Fruit fly (Drosophila melanogaster) whole organism, embryonic: ENCODE results near the gene TyrRII.

ENCODE experiments used
- ATbp ChIP-seq: fragments of 200-800 bp; sonication (Bioruptor generic); optimal IDR thresholded peaks from 2 replicates; lab custom pipeline; 2017; ENCODE audit warnings: missing biosample characterization, mild to moderate bottlenecking, missing genetic modification characterization, missing genetic modification reagents
- Blimp-1 ChIP-seq: fragments of 200-800 bp; sonication (Bioruptor generic); optimal IDR thresholded peaks from 3 replicates; lab custom pipeline; 2018; ENCODE audit warnings: missing biosample characterization, missing genetic modification characterization, mild to moderate bottlenecking, moderate library complexity, missing genetic modification reagents
- CG10366 ChIP-seq: fragments of 200-800 bp; sonication (Bioruptor generic); IDR thresholded peaks from 2 replicates; pipeline ENCODE4 v1.3.6; 2022; ENCODE audit warnings: missing biosample characterization, missing genetic modification characterization
- CG10431 ChIP-seq: fragments of 200-800 bp; sonication (Bioruptor generic); optimal IDR thresholded peaks from 3 replicates; lab custom pipeline; 2018; ENCODE audit warnings: missing biosample characterization, mild to moderate bottlenecking, missing genetic modification characterization
- CG10543 ChIP-seq: fragments of 200-800 bp; sonication (Bioruptor generic); optimal IDR thresholded peaks from 3 replicates; lab custom pipeline; 2017; ENCODE audit warnings: missing biosample characterization, mild to moderate bottlenecking, missing genetic modification characterization, moderate library complexity
- CG10565 ChIP-seq: fragments of 200-800 bp; sonication (Bioruptor generic); optimal IDR thresholded peaks from 3 replicates; lab custom pipeline; 2016; ENCODE audit warnings: missing biosample characterization, mild to moderate bottlenecking, missing genetic modification characterization
- CG11398 ChIP-seq: fragments of 200-800 bp; sonication (Bioruptor generic); optimal IDR thresholded peaks from 2 replicates; lab custom pipeline; 2016; ENCODE audit warnings: missing biosample characterization, missing genetic modification characterization
- CG13123 ChIP-seq: fragments of 200-800 bp; sonication (Bioruptor generic); optimal IDR thresholded peaks from 2 replicates; lab custom pipeline; 2016; ENCODE audit warnings: missing biosample characterization, missing genetic modification characterization
- CG14014 ChIP-seq: fragments of 200-800 bp; sonication (Bioruptor generic); IDR thresholded peaks from 2 replicates; pipeline ENCODE4 v1.3.6; 2022; ENCODE audit warnings: missing biosample characterization, missing genetic modification characterization
- CG14965 ChIP-seq: fragments of 200-800 bp; sonication (Bioruptor generic); optimal IDR thresholded peaks from 2 replicates; lab custom pipeline; 2016; ENCODE audit warnings: missing biosample characterization, missing genetic modification characterization, borderline replicate concordance
- CG1602 ChIP-seq: fragments of 200-800 bp; sonication (Bioruptor generic); optimal IDR thresholded peaks from 3 replicates; lab custom pipeline; 2016; ENCODE audit warnings: missing biosample characterization, missing genetic modification characterization
- CG18599 ChIP-seq: fragments of 200-800 bp; sonication (Bioruptor generic); optimal IDR thresholded peaks from 3 replicates; lab custom pipeline; 2017; ENCODE audit warnings: missing biosample characterization, missing genetic modification characterization, mild to moderate bottlenecking, moderate library complexity, missing genetic modification reagents
- CG18619 ChIP-seq: fragments of 200-800 bp; sonication (Bioruptor generic); optimal IDR thresholded peaks from 3 replicates; lab custom pipeline; 2017; ENCODE audit warnings: missing biosample characterization, mild to moderate bottlenecking, missing genetic modification characterization
- CG3065 ChIP-seq: fragments of 200-800 bp; sonication (Bioruptor generic); optimal IDR thresholded peaks from 2 replicates; lab custom pipeline; 2016; ENCODE audit warnings: missing biosample characterization, missing genetic modification characterization
- CG31224 ChIP-seq: fragments of 200-800 bp; sonication (Bioruptor generic); IDR thresholded peaks from 2 replicates; pipeline ENCODE4 v1.3.6; 2022; ENCODE audit warnings: missing biosample characterization, missing genetic modification characterization
- CG3407 ChIP-seq: fragments of 200-800 bp; sonication (Bioruptor generic); optimal IDR thresholded peaks from 2 replicates; lab custom pipeline; 2018; ENCODE audit warnings: missing biosample characterization, mild to moderate bottlenecking, missing genetic modification characterization
- CG4404 ChIP-seq: fragments of 200-800 bp; sonication (Bioruptor generic); IDR thresholded peaks from 2 replicates; pipeline ENCODE4 v1.3.6; 2022; ENCODE audit warnings: missing biosample characterization, missing genetic modification characterization
- CG4707 ChIP-seq: fragments of 200-800 bp; sonication (Bioruptor generic); optimal IDR thresholded peaks from 2 replicates; lab custom pipeline; 2018; ENCODE audit warnings: missing biosample characterization, mild to moderate bottlenecking, missing genetic modification characterization, moderate library complexity
- CG5245 ChIP-seq: fragments of 200-800 bp; sonication (Bioruptor generic); optimal IDR thresholded peaks from 3 replicates; lab custom pipeline; 2016; ENCODE audit warnings: missing biosample characterization, missing genetic modification characterization
- CG7745 ChIP-seq: fragments of 200-800 bp; sonication (Bioruptor generic); optimal IDR thresholded peaks from 2 replicates; lab custom pipeline; 2018; ENCODE audit warnings: missing biosample characterization, mild to moderate bottlenecking, missing genetic modification characterization, moderate library complexity
- CG8388 ChIP-seq: fragments of 200-800 bp; sonication (Bioruptor generic); optimal IDR thresholded peaks from 2 replicates; lab custom pipeline; 2019; ENCODE audit warnings: missing biosample characterization, mild to moderate bottlenecking, missing genetic modification characterization, moderate library complexity
- CG8765 ChIP-seq: fragments of 200-800 bp; sonication (Bioruptor generic); IDR thresholded peaks from 2 replicates; pipeline ENCODE4 v1.3.6; 2022; ENCODE audit warnings: missing biosample characterization, missing genetic modification characterization
- Deaf1 ChIP-seq: fragments of 200-800 bp; optimal IDR thresholded peaks from 3 replicates; lab custom pipeline; 2019; ENCODE audit warnings: missing biosample characterization, mild to moderate bottlenecking, missing genetic modification characterization, moderate library complexity
- Dek ChIP-seq: fragments of 200-800 bp; sonication (Bioruptor generic); optimal IDR thresholded peaks from 3 replicates; lab custom pipeline; 2019; ENCODE audit warnings: missing biosample characterization, mild to moderate bottlenecking, missing genetic modification characterization, moderate library complexity
- ERR ChIP-seq: fragments of 200-800 bp; sonication (Bioruptor generic); optimal IDR thresholded peaks from 2 replicates; lab custom pipeline; 2016; ENCODE audit warnings: missing biosample characterization, missing genetic modification characterization
- Eip74EF ChIP-seq, 2 experiments: fragments of 200-800 bp in 1 of 2; fragments of >200 bp in 1 of 2; sonication (Bioruptor generic) in 1 of 2; optimal IDR thresholded peaks; 2 replicates each; lab custom pipeline; 2017 to 2019; ENCODE audit warnings: missing biosample characterization in 2 of 2, missing genetic modification characterization in 2 of 2, mild to moderate bottlenecking in 1 of 2, moderate library complexity in 1 of 2
- Ets97D ChIP-seq: fragments of 200-800 bp; sonication (Bioruptor generic); optimal IDR thresholded peaks from 3 replicates; lab custom pipeline; 2016; ENCODE audit warnings: missing biosample characterization, missing genetic modification characterization
- H2.0 ChIP-seq: fragments of 200-800 bp; sonication (Bioruptor generic); IDR thresholded peaks from 2 replicates; pipeline ENCODE4 v1.3.6; 2022; ENCODE audit warnings: missing biosample characterization, missing genetic modification characterization
- HLH4C ChIP-seq: fragments of 200-800 bp; sonication (Bioruptor generic); IDR thresholded peaks from 3 replicates; pipeline ENCODE4 v1.3.6; 2022; ENCODE audit warnings: missing biosample characterization, missing genetic modification characterization; ENCODE audit not compliant: partially characterized antibody
- Lpt ChIP-seq: fragments of >200 bp; optimal IDR thresholded peaks from 2 replicates; lab custom pipeline; 2018; ENCODE audit warnings: missing biosample characterization, missing genetic modification characterization
- Nf-YB ChIP-seq: fragments of 200-800 bp; sonication (Bioruptor generic); optimal IDR thresholded peaks from 3 replicates; lab custom pipeline; 2019; ENCODE audit warnings: missing biosample characterization, mild to moderate bottlenecking, missing genetic modification characterization, moderate library complexity
- Pdp1 ChIP-seq, 2 experiments: fragments of 200-800 bp; sonication (Bioruptor generic); optimal IDR thresholded peaks; 3 replicates each; lab custom pipeline; 2016; ENCODE audit warnings: missing biosample characterization in 2 of 2, missing genetic modification characterization in 2 of 2, mild to moderate bottlenecking in 1 of 2, moderate library complexity in 1 of 2
- Poxn ChIP-seq: fragments of 200-800 bp; sonication (Bioruptor generic); IDR thresholded peaks from 2 replicates; pipeline ENCODE4 v1.3.6; 2022; ENCODE audit warnings: missing biosample characterization, missing genetic modification characterization
- Stat92E ChIP-seq, 3 experiments: fragments of >200 bp in 2 of 3; fragments of 200-800 bp in 1 of 3; sonication (Bioruptor generic) in 1 of 3; optimal IDR thresholded peaks; 2 replicates each; lab custom pipeline; 2017 to 2019; ENCODE audit warnings: missing biosample characterization in 3 of 3, missing genetic modification characterization in 3 of 3, mild to moderate bottlenecking in 1 of 3, moderate library complexity in 1 of 3
- Tbp ChIP-seq: fragments of >200 bp; optimal IDR thresholded peaks from 2 replicates; lab custom pipeline; 2018; ENCODE audit warnings: missing biosample characterization, missing genetic modification characterization
- cad ChIP-seq: fragments of >200 bp; optimal IDR thresholded peaks from 2 replicates; lab custom pipeline; 2017; ENCODE audit warnings: missing biosample characterization, missing genetic modification characterization
- cato ChIP-seq: fragments of 200-800 bp; sonication (Bioruptor generic); optimal IDR thresholded peaks from 2 replicates; lab custom pipeline; 2016; ENCODE audit warnings: missing biosample characterization, missing genetic modification characterization, borderline replicate concordance
- chinmo ChIP-seq: fragments of 200-800 bp; sonication (Bioruptor generic); IDR thresholded peaks from 4 replicates; pipeline ENCODE4 v1.3.6; 2022; ENCODE audit warnings: missing biosample characterization, missing genetic modification characterization; ENCODE audit not compliant: partially characterized antibody
- en ChIP-seq: fragments of 200-800 bp; sonication (Bioruptor generic); optimal IDR thresholded peaks from 2 replicates; lab custom pipeline; 2016; ENCODE audit warnings: missing biosample characterization, missing genetic modification characterization
- ewg ChIP-seq: fragments of 200-800 bp; sonication (Bioruptor generic); optimal IDR thresholded peaks from 3 replicates; lab custom pipeline; 2017; ENCODE audit warnings: mild to moderate bottlenecking, missing biosample characterization, missing genetic modification reagents, missing genetic modification characterization
- eyg ChIP-seq: fragments of 200-800 bp; sonication (Bioruptor generic); optimal IDR thresholded peaks from 3 replicates; lab custom pipeline; 2016; ENCODE audit warnings: missing biosample characterization, missing genetic modification characterization
- hb ChIP-seq: fragments of 200-800 bp; sonication (Bioruptor generic); IDR thresholded peaks from 3 replicates; pipeline ENCODE4 v1.3.6; 2022; ENCODE audit warnings: missing biosample characterization, missing genetic modification characterization; ENCODE audit not compliant: partially characterized antibody
- lov ChIP-seq, 2 experiments: fragments of 200-800 bp in 1 of 2; fragments of >200 bp in 1 of 2; sonication (Bioruptor generic) in 1 of 2; IDR thresholded peaks in 1 of 2; optimal IDR thresholded peaks in 1 of 2; 2 replicates in 1 of 2; 3 replicates in 1 of 2; pipeline versions ENCODE4 v1.3.6 to Lab custom; 2017 to 2022; ENCODE audit warnings: missing biosample characterization in 1 of 2, missing genetic modification characterization in 1 of 2
- nerfin-1 ChIP-seq: fragments of 200-800 bp; sonication (Bioruptor generic); optimal IDR thresholded peaks from 3 replicates; lab custom pipeline; 2019; ENCODE audit warnings: missing biosample characterization, mild to moderate bottlenecking, missing genetic modification characterization, moderate library complexity
- nom ChIP-seq: fragments of 200-800 bp; sonication (Bioruptor generic); optimal IDR thresholded peaks from 2 replicates; lab custom pipeline; 2017; ENCODE audit warnings: missing biosample characterization, missing genetic modification characterization, mild to moderate bottlenecking, moderate library complexity, missing genetic modification reagents
- scrt ChIP-seq: fragments of 200-800 bp; sonication (Bioruptor generic); optimal IDR thresholded peaks from 2 replicates; lab custom pipeline; 2018; ENCODE audit warnings: missing biosample characterization, mild to moderate bottlenecking, missing genetic modification characterization, moderate library complexity
- sens-2 ChIP-seq: fragments of 200-800 bp; sonication (Bioruptor generic); IDR thresholded peaks from 2 replicates; pipeline ENCODE4 v1.3.6; 2022; ENCODE audit warnings: missing biosample characterization, missing genetic modification characterization
- usp ChIP-seq: fragments of >200 bp; optimal IDR thresholded peaks from 2 replicates; lab custom pipeline; 2017; ENCODE audit warnings: missing biosample characterization, missing genetic modification characterization

Gene TyrRII

dm6 chr3R:17710900-17711645 is 25.3 kb upstream of the TyrRII start (continued):
- TF ChIP-seq lov (optimal IDR thresholded peaks at IDR 0.05; lab: Kevin White, UChicago) (no peak), lov (GFP tag; IDR thresholded peaks at IDR 0.05; lab: Robert Waterston, UW) (0 out of 3 replicates have a peak, but pooled peaks have one; percentile 62), Ets97D (no peak), H2.0 (GFP tag; lab: Robert Waterston, UW) (no peak), ATbp (GFP tag; lab: Kevin White, UChicago) (no peak), CG18619 (GFP tag; lab: Kevin White, UChicago) (no peak), CG3407 (GFP tag; lab: Kevin White, UChicago) (no peak), usp (GFP tag; lab: Kevin White, UChicago) (no peak), hb (GFP tag; lab: Robert Waterston, UW) (no peak), CG4707 (GFP tag; lab: Kevin White, UChicago) (no peak), CG3065 (GFP tag; lab: Kevin White, UChicago) (no peak), nerfin-1 (peak; percentile 62), en (no peak), cad (GFP tag; lab: Kevin White, UChicago) (peak; percentile 12), CG10543 (peak; percentile 65), CG14965 (no peak), CG8765 (GFP tag; lab: Robert Waterston, UW) (0 out of 2 replicates have a peak, but pooled peaks have one; percentile 38), chinmo (GFP tag; lab: Robert Waterston, UW) (0 out of 4 replicates have a peak, but pooled peaks have one; percentile 52), Deaf1 (peak; percentile 93), CG10366 (GFP tag; lab: Robert Waterston, UW) (no peak), nom (GFP tag; lab: Kevin White, UChicago) (peak; percentile 75), eyg (no peak), CG18599 (GFP tag; lab: Kevin White, UChicago) (no peak), ERR (GFP tag; lab: Kevin White, UChicago) (no peak), cato (no peak), CG10565 (GFP tag; lab: Kevin White, UChicago) (no peak), Nf-YB (GFP tag; lab: Kevin White, UChicago) (no peak), Tbp (GFP tag; lab: Kevin White, UChicago) (no peak), CG10431 (GFP tag; lab: Kevin White, UChicago) (no peak), CG7745 (peak; percentile 18), CG14014 (no peak), Pdp1 (GFP tag; optimal IDR thresholded peaks at IDR 0.05; lab: Kevin White, UChicago) (no peak), Lpt (peak; percentile 26), CG13123 (no peak), Blimp-1 (GFP tag; lab: Kevin White, UChicago) (peak; percentile 52), Dek (no peak), CG31224 (GFP tag; lab: Robert Waterston, UW) (no peak), Stat92E (GFP tag; optimal IDR thresholded peaks at IDR 0.05; lab: Kevin White, UChicago) (no peak), CG8388 (no peak), CG11398 (no peak), Eip74EF (GFP tag; optimal IDR thresholded peaks at IDR 0.05; lab: Kevin White, UChicago) (no peak), sens-2 (GFP tag; lab: Robert Waterston, UW) (no peak), HLH4C (no peak), ewg (GFP tag; lab: Kevin White, UChicago) (no peak), CG5245 (GFP tag; lab: Kevin White, UChicago) (no peak), scrt (GFP tag; lab: Kevin White, UChicago) (no peak), Poxn (GFP tag; lab: Robert Waterston, UW) (no peak), CG4404 (GFP tag; lab: Robert Waterston, UW) (no peak), CG1602 (GFP tag; lab: Kevin White, UChicago) (no peak)
